Worm (Caenorhabditis elegans) whole organism, young adult: Measurements from ENCODE around the gene grd-12.

Source experiments
- B0019.2 ChIP-seq: fragments of 200-800 bp; sonication (Bioruptor generic); conservative IDR thresholded peaks from 2 replicates; pipeline ENCODE4 v1.3.6; 2022; ENCODE audit warnings: missing genetic modification reagents, missing genetic modification characterization, missing compliant biosample characterization
- B0336.3 ChIP-seq: fragments of 200-800 bp; sonication (Bioruptor generic); IDR thresholded peaks from 2 replicates; pipeline ENCODE4 v1.3.6; 2022; ENCODE audit warnings: missing genetic modification characterization, missing compliant biosample characterization
- D2030.7 ChIP-seq: fragments of 200-800 bp; sonication (Bioruptor generic); IDR thresholded peaks from 2 replicates; pipeline ENCODE4 v1.3.6; 2022; ENCODE audit warnings: missing genetic modification reagents, missing genetic modification characterization, missing compliant biosample characterization
- F22D6.2 ChIP-seq: sonication (generic microtip); optimal IDR thresholded peaks from 2 replicates; lab custom pipeline; 2016; ENCODE audit warnings: mild to moderate bottlenecking, missing genetic modification characterization, missing compliant biosample characterization
- F33H1.4 ChIP-seq: fragments of 200-800 bp; sonication (Bioruptor generic); IDR thresholded peaks from 2 replicates; pipeline ENCODE4 v1.3.6; 2022; ENCODE audit warnings: missing genetic modification reagents, missing genetic modification characterization, missing compliant biosample characterization
- F57A8.1 ChIP-seq: fragments of 200-800 bp; sonication (Bioruptor generic); optimal IDR thresholded peaks from 2 replicates; lab custom pipeline; 2018; ENCODE audit warnings: mild to moderate bottlenecking, missing genetic modification characterization, moderate library complexity, missing compliant biosample characterization
- F57C9.4 ChIP-seq: sonication (generic microtip); optimal IDR thresholded peaks from 2 replicates; lab custom pipeline; 2017; ENCODE audit warnings: mild to moderate bottlenecking, missing genetic modification characterization, missing compliant biosample characterization
- Y53G8AR.9 ChIP-seq: fragments of 200-800 bp; sonication (Bioruptor generic); conservative IDR thresholded peaks from 2 replicates; pipeline ENCODE4 v1.3.6; 2022; ENCODE audit warnings: missing genetic modification reagents, missing genetic modification characterization, missing compliant biosample characterization
- Y56A3A.18 ChIP-seq: fragments of 200-800 bp; sonication (Bioruptor generic); IDR thresholded peaks from 2 replicates; pipeline ENCODE4 v1.3.6; 2022; ENCODE audit warnings: missing genetic modification reagents, missing genetic modification characterization, missing compliant biosample characterization
- Y67H2A.10 ChIP-seq: fragments of 200-800 bp; sonication (Bioruptor generic); conservative IDR thresholded peaks from 2 replicates; pipeline ENCODE4 v1.3.6; 2022; ENCODE audit warnings: missing genetic modification reagents, missing genetic modification characterization, missing compliant biosample characterization
- Y79H2A.3 ChIP-seq: fragments of 200-800 bp; sonication (Bioruptor generic); conservative IDR thresholded peaks from 2 replicates; pipeline ENCODE4 v1.3.6; 2022; ENCODE audit warnings: missing genetic modification reagents, missing genetic modification characterization, missing compliant biosample characterization
- Y95B8A.8 ChIP-seq: fragments of 200-800 bp; sonication (Bioruptor generic); IDR thresholded peaks from 2 replicates; pipeline ENCODE4 v1.3.6; 2022; ENCODE audit warnings: missing genetic modification reagents, missing genetic modification characterization, missing compliant biosample characterization
- ZK185.1 ChIP-seq: sonication (generic microtip); optimal IDR thresholded peaks from 2 replicates; lab custom pipeline; 2016; ENCODE audit warnings: mild to moderate bottlenecking, missing genetic modification characterization, missing compliant biosample characterization; ENCODE audit not compliant: poor library complexity, severe bottlenecking
- attf-3 ChIP-seq: fragments of 200-800 bp; sonication (Bioruptor generic); conservative IDR thresholded peaks from 2 replicates; pipeline ENCODE4 v1.3.6; 2022; ENCODE audit warnings: missing genetic modification reagents, missing genetic modification characterization, missing compliant biosample characterization
- attf-6 ChIP-seq: fragments of 200-800 bp; sonication (Bioruptor generic); IDR thresholded peaks from 2 replicates; pipeline ENCODE4 v1.3.6; 2022; ENCODE audit warnings: missing genetic modification reagents, missing genetic modification characterization, missing compliant biosample characterization
- ceh-100 ChIP-seq: fragments of 200-800 bp; sonication (Bioruptor generic); IDR thresholded peaks from 2 replicates; pipeline ENCODE4 v1.3.6; 2022; ENCODE audit warnings: missing genetic modification reagents, missing genetic modification characterization, missing compliant biosample characterization
- ceh-91 ChIP-seq: fragments of 200-800 bp; sonication (Bioruptor generic); IDR thresholded peaks from 2 replicates; pipeline ENCODE4 v1.3.6; 2022; ENCODE audit warnings: missing genetic modification reagents, missing genetic modification characterization, missing compliant biosample characterization
- dox-1 ChIP-seq: fragments of 200-800 bp; sonication (Bioruptor generic); IDR thresholded peaks from 2 replicates; pipeline ENCODE4 v1.3.6; 2022; ENCODE audit warnings: missing genetic modification reagents, missing genetic modification characterization, missing compliant biosample characterization
- dpff-1 ChIP-seq: sonication (generic microtip); optimal IDR thresholded peaks from 2 replicates; lab custom pipeline; 2017; ENCODE audit warnings: mild to moderate bottlenecking, missing genetic modification characterization, missing compliant biosample characterization
- efl-1 ChIP-seq: fragments of 150-350 bp; optimal IDR thresholded peaks from 2 replicates; lab custom pipeline; 2014; ENCODE audit warnings: missing biosample characterization, missing genetic modification reagents, missing genetic modification characterization
- egl-44 ChIP-seq: fragments of 200-800 bp; sonication (Bioruptor generic); IDR thresholded peaks from 2 replicates; pipeline ENCODE4 v1.3.6; 2022; ENCODE audit warnings: missing genetic modification reagents, missing genetic modification characterization, missing compliant biosample characterization
- egrh-3 ChIP-seq: fragments of 200-800 bp; sonication (Bioruptor generic); IDR thresholded peaks from 2 replicates; pipeline ENCODE4 v1.3.6; 2022; ENCODE audit warnings: missing genetic modification reagents, missing genetic modification characterization, missing compliant biosample characterization
- gei-17 ChIP-seq: fragments of 200-800 bp; sonication (Bioruptor generic); optimal IDR thresholded peaks from 2 replicates; lab custom pipeline; 2018; ENCODE audit warnings: mild to moderate bottlenecking, missing genetic modification characterization, missing compliant biosample characterization
- him-1 ChIP-seq: sonication (generic microtip); optimal IDR thresholded peaks from 2 replicates; lab custom pipeline; 2016; ENCODE audit warnings: missing genotype, missing genetic modification reagents, missing genetic modification characterization, missing compliant biosample characterization
- hmg-20 ChIP-seq: fragments of 200-800 bp; sonication (Bioruptor generic); IDR thresholded peaks from 2 replicates; pipeline ENCODE4 v1.3.6; 2022; ENCODE audit warnings: missing genetic modification reagents, missing genetic modification characterization, missing compliant biosample characterization
- hrde-1 ChIP-seq: sonication (generic microtip); optimal IDR thresholded peaks from 2 replicates; lab custom pipeline; 2016; ENCODE audit warnings: missing genetic modification characterization, mild to moderate bottlenecking, missing compliant biosample characterization, moderate library complexity, missing genotype, missing genetic modification reagents, borderline replicate concordance
- hsf-1 ChIP-seq: fragments of 200-800 bp; sonication (Bioruptor generic); IDR thresholded peaks from 2 replicates; pipeline ENCODE4 v1.3.6; 2022; ENCODE audit warnings: missing genetic modification reagents, missing genetic modification characterization, missing compliant biosample characterization
- lag-1 ChIP-seq: fragments of 200-800 bp; sonication (Bioruptor generic); IDR thresholded peaks from 2 replicates; pipeline ENCODE4 v1.3.6; 2022; ENCODE audit warnings: missing genetic modification reagents, missing genetic modification characterization, missing compliant biosample characterization
- lsl-1 ChIP-seq: fragments of 200-800 bp; sonication (Bioruptor generic); optimal IDR thresholded peaks from 2 replicates; lab custom pipeline; 2018; ENCODE audit warnings: mild to moderate bottlenecking, missing genetic modification characterization, moderate library complexity, missing compliant biosample characterization
- madf-8 ChIP-seq: fragments of 200-800 bp; sonication (Bioruptor generic); conservative IDR thresholded peaks from 2 replicates; pipeline ENCODE4 v1.3.6; 2022; ENCODE audit warnings: missing genetic modification reagents, missing genetic modification characterization, missing compliant biosample characterization
- mel-28 ChIP-seq: sonication (generic microtip); optimal IDR thresholded peaks from 2 replicates; lab custom pipeline; 2016; ENCODE audit warnings: borderline replicate concordance, mild to moderate bottlenecking, missing genetic modification characterization, missing compliant biosample characterization
- nhr-90 ChIP-seq: sonication (generic microtip); optimal IDR thresholded peaks from 2 replicates; lab custom pipeline; 2016; ENCODE audit warnings: missing genotype, mild to moderate bottlenecking, missing genetic modification characterization, missing compliant biosample characterization
- rcor-1 ChIP-seq: fragments of 200-800 bp; sonication (Bioruptor generic); IDR thresholded peaks from 2 replicates; pipeline ENCODE4 v1.3.6; 2022; ENCODE audit warnings: missing genetic modification reagents, missing genetic modification characterization, missing compliant biosample characterization
- repo-1 ChIP-seq: sonication (generic microtip); optimal IDR thresholded peaks from 2 replicates; lab custom pipeline; 2017; ENCODE audit warnings: mild to moderate bottlenecking, missing genetic modification characterization, missing compliant biosample characterization
- sea-2 ChIP-seq: fragments of 200-800 bp; sonication (Bioruptor generic); IDR thresholded peaks from 2 replicates; pipeline ENCODE4 v1.3.6; 2022; ENCODE audit warnings: missing genetic modification characterization, missing compliant biosample characterization
- snpc-3.4 ChIP-seq: sonication (generic microtip); optimal IDR thresholded peaks from 2 replicates; lab custom pipeline; 2017; ENCODE audit warnings: missing genetic modification characterization, mild to moderate bottlenecking, missing compliant biosample characterization, antibody characterized with exemption, moderate library complexity, missing genotype, missing genetic modification reagents
- snpc-4 ChIP-seq, 5 experiments: fragments of 150-350 bp in 1 of 5; sonication (generic microtip) in 4 of 5; optimal IDR thresholded peaks; 2 replicates each; lab custom pipeline; 2014 to 2018; ENCODE audit warnings: missing genetic modification characterization in 5 of 5, missing biosample characterization in 3 of 5, antibody characterized with exemption in 2 of 5, mild to moderate bottlenecking in 2 of 5, missing compliant biosample characterization in 2 of 5, missing genotype in 2 of 5, moderate library complexity in 2 of 5, missing genetic modification reagents in 1 of 5
- somi-1 ChIP-seq: fragments of 200-800 bp; sonication (Bioruptor generic); optimal IDR thresholded peaks from 2 replicates; lab custom pipeline; 2018; ENCODE audit warnings: mild to moderate bottlenecking, missing genetic modification characterization, missing compliant biosample characterization
- sptf-2 ChIP-seq: fragments of 200-800 bp; sonication (Bioruptor generic); optimal IDR thresholded peaks from 2 replicates; lab custom pipeline; 2018; ENCODE audit warnings: mild to moderate bottlenecking, missing genetic modification characterization, missing compliant biosample characterization
- tbx-9 ChIP-seq: sonication (generic microtip); optimal IDR thresholded peaks from 2 replicates; lab custom pipeline; 2016; ENCODE audit warnings: borderline replicate concordance, missing genetic modification characterization, inconsistent platforms, missing compliant biosample characterization
- xnd-1 ChIP-seq: sonication (generic microtip); optimal IDR thresholded peaks from 2 replicates; lab custom pipeline; 2016; ENCODE audit warnings: missing genotype, missing genetic modification reagents, missing genetic modification characterization, missing compliant biosample characterization
- zfh-2 ChIP-seq: fragments of 200-800 bp; sonication (Bioruptor generic); conservative IDR thresholded peaks from 2 replicates; pipeline ENCODE4 v1.3.6; 2022; ENCODE audit warnings: missing genetic modification reagents, missing genetic modification characterization, missing compliant biosample characterization
- zim-3 ChIP-seq: sonication (generic microtip); optimal IDR thresholded peaks from 2 replicates; lab custom pipeline; 2017; ENCODE audit warnings: mild to moderate bottlenecking, missing genetic modification characterization, moderate library complexity, missing compliant biosample characterization
- ztf-26 ChIP-seq: sonication (generic microtip); optimal IDR thresholded peaks from 2 replicates; lab custom pipeline; 2017; ENCODE audit warnings: missing genetic modification characterization, missing compliant biosample characterization
- ztf-6 ChIP-seq: fragments of 200-800 bp; sonication (Bioruptor generic); IDR thresholded peaks from 2 replicates; pipeline ENCODE4 v1.3.6; 2022; ENCODE audit warnings: missing genetic modification reagents, missing genetic modification characterization, missing compliant biosample characterization

grd-12 gene

ce11 chrV:15001536-15001935 lies 23.2 kb downstream of the grd-12 start:
- TF ChIP-seq sptf-2 (GFP tag; lab: Kevin White, UChicago) (peak; percentile 2), attf-3 (GFP tag; lab: Robert Waterston, UW) (no peak), F57A8.1 (peak; percentile 20), attf-6 (GFP tag; lab: Robert Waterston, UW) (peak; percentile 35; the same call in 1 of the 2 replicates), Y56A3A.18 (GFP tag; lab: Robert Waterston, UW) (no peak), repo-1 (tag; lab: Kevin White, UChicago) (no peak), ztf-6 (GFP tag; lab: Robert Waterston, UW) (no peak), hsf-1 (GFP tag; lab: Robert Waterston, UW) (peak; percentile 5; the same call in 1 of the 2 replicates), dox-1 (GFP tag; lab: Robert Waterston, UW) (peak; percentile 11; the same call in 1 of the 2 replicates), egrh-3 (GFP tag; lab: Robert Waterston, UW) (peak; percentile 78), gei-17 (GFP tag; lab: Kevin White, UChicago) (no peak), ztf-26 (tag; lab: Kevin White, UChicago) (no peak), somi-1 (GFP tag; lab: Kevin White, UChicago) (no peak), mel-28 (no peak), ZK185.1 (tag; lab: Kevin White, UChicago) (no peak), zfh-2 (peak; percentile 87), snpc-3.4 (tag; lab: Kevin White, UChicago) (no peak), Y79H2A.3 (no peak)

- TF ChIP-seq nhr-90 (tag; lab: Kevin White, UChicago) (no peak), ztf-6 (GFP tag; lab: Robert Waterston, UW) (no peak), sea-2 (GFP tag; lab: Robert Waterston, UW) (0 out of 2 replicates have a peak, but pooled peaks have one; percentile 27), Y67H2A.10 (peak; percentile 76; the same call in 1 of the 2 replicates), ztf-26 (tag; lab: Kevin White, UChicago) (peak; percentile 75), lsl-1 (GFP tag; lab: Kevin White, UChicago) (peak; percentile 86), snpc-4 (GFP tag; optimal IDR thresholded peaks at IDR 0.05; lab: Kevin White, UChicago) (peak; percentile 69), snpc-4 (tag; optimal IDR thresholded peaks at IDR 0.05; lab: Kevin White, UChicago) (peak; percentile 66 to 83 (median 75)), Y53G8AR.9 (GFP tag; lab: Robert Waterston, UW) (peak; percentile 82), lag-1 (GFP tag; lab: Robert Waterston, UW) (no peak), ceh-100 (GFP tag; lab: Robert Waterston, UW) (peak; percentile 98), B0336.3 (GFP tag; lab: Robert Waterston, UW) (peak; percentile 51; the same call in 1 of the 2 replicates), F22D6.2 (no peak), ceh-91 (GFP tag; lab: Robert Waterston, UW) (peak; percentile 88), zim-3 (tag; lab: Kevin White, UChicago) (no peak), hmg-20 (GFP tag; lab: Robert Waterston, UW) (no peak), xnd-1 (tag; lab: Kevin White, UChicago) (peak; percentile 47), rcor-1 (GFP tag; lab: Robert Waterston, UW) (peak; percentile 86), efl-1 (peak; percentile 66), sptf-2 (GFP tag; lab: Kevin White, UChicago) (no peak), tbx-9 (tag; lab: Kevin White, UChicago) (no peak), egl-44 (GFP tag; lab: Robert Waterston, UW) (0 out of 2 replicates have a peak, but pooled peaks have one; percentile 45), F33H1.4 (GFP tag; lab: Robert Waterston, UW) (peak; percentile 98), Y95B8A.8 (GFP tag; lab: Robert Waterston, UW) (peak; percentile 71; the same call in 1 of the 2 replicates), mel-28 (no peak), D2030.7 (GFP tag; lab: Robert Waterston, UW) (peak; percentile 93), F57A8.1 (no peak), him-1 (tag; lab: Kevin White, UChicago) (peak; percentile 18), attf-3 (GFP tag; lab: Robert Waterston, UW) (peak; percentile 85), madf-8 (peak; percentile 71), B0019.2 (GFP tag; lab: Robert Waterston, UW) (peak; percentile 59; the same call in 1 of the 2 replicates), hrde-1 (tag; lab: Kevin White, UChicago) (no peak), dpff-1 (tag; lab: Kevin White, UChicago) (no peak), F57C9.4 (no peak)
Observed at ce11 chrV:15002184-15002690, 23.9 kb downstream of the grd-12 start, which contains the start of the genes fib-1 and mut-15. Gene fib-1, minus strand, starts transcription at chrV:15002223. Gene mut-15, plus strand, starts transcription at chrV:15002543.
